Fruit fly (Drosophila melanogaster) whole organism, prepupa: ENCODE results near the gene CG32259.

Experiments used
- Blimp-1 ChIP-seq: fragments of 200-800 bp; sonication (Bioruptor generic); optimal IDR thresholded peaks from 3 replicates; lab custom pipeline; 2017; ENCODE audit warnings: missing biosample characterization, missing genetic modification characterization, mild to moderate bottlenecking, moderate library complexity, missing genetic modification reagents
- CG10631 ChIP-seq: fragments of 200-800 bp; sonication (Bioruptor generic); optimal IDR thresholded peaks from 2 replicates; lab custom pipeline; 2016; ENCODE audit warnings: missing biosample characterization, missing genetic modification characterization
- CG10669 ChIP-seq: fragments of 200-800 bp; sonication (Bioruptor generic); optimal IDR thresholded peaks from 3 replicates; lab custom pipeline; 2018; ENCODE audit warnings: missing biosample characterization, mild to moderate bottlenecking, missing genetic modification characterization, moderate library complexity
- CG11762 ChIP-seq: fragments of 200-800 bp; sonication (Bioruptor generic); optimal IDR thresholded peaks from 3 replicates; lab custom pipeline; 2016; ENCODE audit warnings: missing biosample characterization, missing genetic modification characterization; ENCODE audit not compliant: insufficient read depth
- CG11902 ChIP-seq: fragments of 200-800 bp; sonication (Bioruptor generic); optimal IDR thresholded peaks from 3 replicates; lab custom pipeline; 2016; ENCODE audit warnings: missing biosample characterization, missing genetic modification characterization
- CG15336 ChIP-seq: fragments of 200-800 bp; sonication (Bioruptor generic); IDR thresholded peaks from 2 replicates; pipeline ENCODE4 v1.3.6; 2022; ENCODE audit warnings: missing biosample characterization, missing genetic modification characterization
- CG1621 ChIP-seq: fragments of 200-800 bp; sonication (Bioruptor generic); optimal IDR thresholded peaks from 3 replicates; lab custom pipeline; 2018; ENCODE audit warnings: missing biosample characterization, mild to moderate bottlenecking, missing genetic modification characterization
- CG32006 ChIP-seq: fragments of 200-800 bp; sonication (Bioruptor generic); optimal IDR thresholded peaks from 3 replicates; lab custom pipeline; 2017; ENCODE audit warnings: missing biosample characterization, mild to moderate bottlenecking, missing genetic modification characterization
- CG6163 ChIP-seq: fragments of 200-800 bp; sonication (Bioruptor generic); IDR thresholded peaks from 3 replicates; pipeline ENCODE4 v1.3.6; 2022; ENCODE audit warnings: missing biosample characterization, missing genetic modification characterization
- CG6854 ChIP-seq: fragments of 200-800 bp; sonication (Bioruptor generic); optimal IDR thresholded peaks from 2 replicates; lab custom pipeline; 2017; ENCODE audit warnings: missing biosample characterization, mild to moderate bottlenecking, missing genetic modification characterization
- CG8119 ChIP-seq: fragments of 200-800 bp; sonication (Bioruptor generic); IDR thresholded peaks from 3 replicates; pipeline ENCODE4 v1.3.6; 2022; ENCODE audit warnings: missing biosample characterization, missing genetic modification characterization
- CG8319 ChIP-seq: fragments of 200-800 bp; sonication (Bioruptor generic); optimal IDR thresholded peaks from 3 replicates; lab custom pipeline; 2016; ENCODE audit warnings: missing biosample characterization, missing genetic modification characterization
- Eip75B ChIP-seq: fragments of 200-800 bp; sonication (Bioruptor generic); optimal IDR thresholded peaks from 3 replicates; lab custom pipeline; 2016; ENCODE audit warnings: missing biosample characterization, missing genetic modification characterization
- Eip78C ChIP-seq: fragments of 200-800 bp; sonication (Bioruptor generic); peaks from one replicate; lab custom pipeline; 2016; ENCODE audit warnings: missing biosample characterization, missing genetic modification characterization
- Ets21C ChIP-seq: fragments of 200-800 bp; sonication (Bioruptor generic); optimal IDR thresholded peaks from 3 replicates; lab custom pipeline; 2016; ENCODE audit warnings: missing biosample characterization, missing genetic modification characterization
- Gug ChIP-seq: fragments of 200-800 bp; sonication (Bioruptor generic); IDR thresholded peaks from 2 replicates; pipeline ENCODE4 v1.3.6; 2022; ENCODE audit warnings: missing biosample characterization, missing genetic modification characterization
- Hr38 ChIP-seq: sonication (Bioruptor generic); optimal IDR thresholded peaks from 2 replicates; lab custom pipeline; 2016; ENCODE audit warnings: missing biosample characterization, missing genetic modification characterization
- Hr4 ChIP-seq: fragments of 200-800 bp; sonication (Bioruptor generic); optimal IDR thresholded peaks from 3 replicates; lab custom pipeline; 2016; ENCODE audit warnings: missing biosample characterization, missing genetic modification characterization
- Lpt ChIP-seq: fragments of 200-800 bp; sonication (Bioruptor generic); optimal IDR thresholded peaks from 3 replicates; lab custom pipeline; 2016; ENCODE audit warnings: missing biosample characterization, missing genetic modification characterization
- Met ChIP-seq: fragments of 200-800 bp; sonication (Bioruptor generic); optimal IDR thresholded peaks from 3 replicates; lab custom pipeline; 2016; ENCODE audit warnings: missing biosample characterization, missing genetic modification characterization
- OdsH ChIP-seq: fragments of 200-800 bp; sonication (Bioruptor generic); optimal IDR thresholded peaks from 3 replicates; lab custom pipeline; 2016; ENCODE audit warnings: missing biosample characterization, missing genetic modification characterization
- Smox ChIP-seq: fragments of 200-800 bp; sonication (Bioruptor generic); optimal IDR thresholded peaks from 3 replicates; lab custom pipeline; 2016; ENCODE audit warnings: missing biosample characterization, missing genetic modification characterization
- Sox102F ChIP-seq: fragments of 200-800 bp; sonication (Bioruptor generic); optimal IDR thresholded peaks from 2 replicates; lab custom pipeline; 2016; ENCODE audit warnings: missing biosample characterization, mild to moderate bottlenecking, missing genetic modification characterization
- Sox14 ChIP-seq: fragments of 200-800 bp; sonication (Bioruptor generic); optimal IDR thresholded peaks from 3 replicates; lab custom pipeline; 2016; ENCODE audit warnings: missing biosample characterization, missing genetic modification characterization
- achi ChIP-seq: fragments of 200-800 bp; sonication (Bioruptor generic); optimal IDR thresholded peaks from 3 replicates; lab custom pipeline; 2016; ENCODE audit warnings: missing biosample characterization, missing genetic modification characterization
- acj6 ChIP-seq: fragments of 200-800 bp; sonication (Bioruptor generic); optimal IDR thresholded peaks from 3 replicates; lab custom pipeline; 2016; ENCODE audit warnings: missing biosample characterization, missing genetic modification characterization
- cyc ChIP-seq: fragments of 200-800 bp; sonication (Bioruptor generic); optimal IDR thresholded peaks from 3 replicates; lab custom pipeline; 2016; ENCODE audit warnings: missing biosample characterization, missing genetic modification characterization
- dsx ChIP-seq: fragments of 200-800 bp; optimal IDR thresholded peaks from 3 replicates; lab custom pipeline; 2019; ENCODE audit warnings: missing biosample characterization, mild to moderate bottlenecking, missing genetic modification characterization, moderate library complexity; ENCODE audit not compliant: poor library complexity, severe bottlenecking
- eg ChIP-seq: fragments of 200-800 bp; sonication (Bioruptor generic); IDR thresholded peaks from 3 replicates; pipeline ENCODE4 v1.3.6; 2022; ENCODE audit warnings: missing biosample characterization, missing genetic modification characterization
- esn ChIP-seq: fragments of 200-800 bp; sonication (Bioruptor generic); optimal IDR thresholded peaks from 2 replicates; lab custom pipeline; 2016; ENCODE audit warnings: missing biosample characterization, mild to moderate bottlenecking, missing genetic modification characterization, moderate library complexity
- fd59A ChIP-seq: fragments of 200-800 bp; sonication (Bioruptor generic); optimal IDR thresholded peaks from 2 replicates; lab custom pipeline; 2017; ENCODE audit warnings: missing biosample characterization, mild to moderate bottlenecking, missing genetic modification characterization, missing genetic modification reagents
- lz ChIP-seq: fragments of 200-800 bp; sonication (Bioruptor generic); optimal IDR thresholded peaks from 3 replicates; lab custom pipeline; 2016; ENCODE audit warnings: missing biosample characterization, missing genetic modification characterization
- salr ChIP-seq, 2 experiments: fragments of 200-800 bp; sonication (Bioruptor generic); optimal IDR thresholded peaks; 3 replicates each; lab custom pipeline; 2016 to 2018; ENCODE audit warnings: missing biosample characterization in 2 of 2, missing genetic modification characterization in 2 of 2, mild to moderate bottlenecking in 1 of 2
- ss ChIP-seq, 2 experiments: fragments of 200-800 bp; sonication (Bioruptor generic); optimal IDR thresholded peaks; 2 replicates in 1 of 2; 3 replicates in 1 of 2; lab custom pipeline; 2017 to 2018; ENCODE audit warnings: mild to moderate bottlenecking in 2 of 2, missing biosample characterization in 2 of 2, missing genetic modification characterization in 2 of 2, moderate library complexity in 1 of 2
- svp ChIP-seq: fragments of 200-800 bp; sonication (Bioruptor generic); peaks from one replicate; lab custom pipeline; 2016; ENCODE audit warnings: missing biosample characterization, missing genetic modification characterization
- topi ChIP-seq: fragments of 200-800 bp; sonication (Bioruptor generic); optimal IDR thresholded peaks from 3 replicates; lab custom pipeline; 2016; ENCODE audit warnings: missing biosample characterization, missing genetic modification characterization

CG32259 gene

DNA sequence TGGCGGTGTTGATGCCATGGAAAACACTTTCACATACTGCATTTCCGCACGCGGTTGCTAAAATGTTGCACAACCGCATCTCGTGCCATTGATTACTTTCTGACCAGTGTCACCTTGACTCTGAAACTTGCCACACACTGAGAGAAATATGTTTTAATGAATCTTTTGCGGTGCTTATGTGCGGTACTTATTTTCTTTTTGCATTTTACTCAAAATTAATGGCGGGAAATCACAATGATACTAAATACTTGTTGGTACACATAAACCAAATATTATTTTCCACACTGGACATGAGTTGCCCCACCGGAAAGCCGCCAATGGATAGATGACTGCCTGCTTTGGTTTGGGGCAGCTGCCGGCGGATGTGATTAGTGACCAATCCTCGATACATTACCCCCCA, 12.4 kb upstream of the CG32259 start:
- TF ChIP-seq svp (GFP tag; lab: Kevin White, UChicago): peak; percentile 6
- TF ChIP-seq CG8119 (GFP tag; lab: Robert Waterston, UW): peak; percentile 34; the same call in 2 of the 3 replicates
- peak; percentile 40; the same call in 1 of the 3 replicates for TF ChIP-seq eg (GFP tag; lab: Robert Waterston, UW)
- TF ChIP-seq salr (GFP tag; optimal IDR thresholded peaks at IDR 0.05; lab: Kevin White, UChicago): no peak
- TF ChIP-seq CG15336 (GFP tag; lab: Robert Waterston, UW): peak; percentile 46
- no peak for TF ChIP-seq Lpt (GFP tag; lab: Kevin White, UChicago)
- peak; percentile 72 for TF ChIP-seq Eip78C
- TF ChIP-seq Eip75B (GFP tag; lab: Kevin White, UChicago): no peak
- peak; percentile 47 for TF ChIP-seq CG32006 (GFP tag; lab: Kevin White, UChicago)
- no peak for TF ChIP-seq lz (GFP tag; lab: Kevin White, UChicago)
- TF ChIP-seq Hr4 (GFP tag; lab: Kevin White, UChicago): peak; percentile 63
- peak; percentile 41; the same call in 1 of the 3 replicates for TF ChIP-seq CG6163 (GFP tag; lab: Robert Waterston, UW)

DNA sequence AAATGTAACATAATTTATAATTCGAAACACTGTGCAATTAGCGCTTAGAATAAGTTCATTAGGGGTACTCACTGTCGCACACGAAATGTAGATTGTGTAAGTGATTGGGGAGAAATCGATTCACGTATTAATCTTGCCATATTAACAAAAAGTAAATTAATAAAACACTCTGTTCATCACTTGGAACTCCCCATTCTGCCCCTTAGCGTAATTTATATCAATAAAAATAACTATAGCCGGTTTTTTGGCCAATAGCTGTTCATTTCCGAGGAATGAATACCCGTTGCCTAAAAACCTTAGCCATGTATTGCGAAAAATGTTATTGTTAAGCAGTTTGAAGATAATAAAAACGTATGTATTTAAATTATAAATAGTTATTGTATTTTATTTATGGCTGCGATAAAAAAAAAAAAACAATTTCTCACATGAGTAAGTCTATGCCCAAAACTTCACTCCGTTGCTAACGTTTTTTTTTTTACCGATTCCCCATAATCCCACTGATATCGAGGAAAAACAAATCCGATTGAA, 9.8 kb upstream of the CG32259 start, which contains the start of gene Ugt305A1:
Gene Ugt305A1, plus strand, starts transcription at position 478 of the 528 bp plus-strand sequence.
- no peak for TF ChIP-seq Sox102F
- no peak for TF ChIP-seq Ets21C (GFP tag; lab: Kevin White, UChicago)
- TF ChIP-seq Lpt (GFP tag; lab: Kevin White, UChicago): no peak
- TF ChIP-seq svp (GFP tag; lab: Kevin White, UChicago): peak; percentile 14
- TF ChIP-seq Smox: no peak
- no peak for TF ChIP-seq fd59A (GFP tag; lab: Kevin White, UChicago)
- TF ChIP-seq CG15336 (GFP tag; lab: Robert Waterston, UW): peak; percentile 38; the same call in 1 of the 2 replicates
- TF ChIP-seq CG11762 (GFP tag; lab: Kevin White, UChicago): no peak
- TF ChIP-seq CG6854 (GFP tag; lab: Kevin White, UChicago): no peak
- no peak for TF ChIP-seq CG32006 (GFP tag; lab: Kevin White, UChicago)
- no peak for TF ChIP-seq CG1621
- no peak for TF ChIP-seq CG8319 (GFP tag; lab: Kevin White, UChicago)
- TF ChIP-seq Hr38 (GFP tag; lab: Kevin White, UChicago): no peak
- TF ChIP-seq ss (GFP tag; optimal IDR thresholded peaks at IDR 0.05; lab: Kevin White, UChicago): no peak
- no peak for TF ChIP-seq dsx (GFP tag; lab: Kevin White, UChicago)
- TF ChIP-seq Sox14 (GFP tag; lab: Kevin White, UChicago): no peak
- TF ChIP-seq Eip75B (GFP tag; lab: Kevin White, UChicago): no peak
- peak; percentile 29; the same call in 1 of the 3 replicates for TF ChIP-seq CG8119 (GFP tag; lab: Robert Waterston, UW)
- TF ChIP-seq salr (GFP tag; optimal IDR thresholded peaks at IDR 0.05; lab: Kevin White, UChicago): no peak
- no peak for TF ChIP-seq Met (GFP tag; lab: Kevin White, UChicago)
- TF ChIP-seq achi (GFP tag; lab: Kevin White, UChicago): peak; percentile 17
- TF ChIP-seq topi (GFP tag; lab: Kevin White, UChicago): no peak
- TF ChIP-seq CG11902: no peak
- no peak for TF ChIP-seq acj6 (GFP tag; lab: Kevin White, UChicago)
- no peak for TF ChIP-seq eg (GFP tag; lab: Robert Waterston, UW)
- no peak for TF ChIP-seq Blimp-1 (GFP tag; lab: Kevin White, UChicago)
- no peak for TF ChIP-seq esn (GFP tag; lab: Kevin White, UChicago)
- no peak for TF ChIP-seq cyc (GFP tag; lab: Kevin White, UChicago)
- no peak for TF ChIP-seq OdsH (GFP tag; lab: Kevin White, UChicago)
- TF ChIP-seq CG6163 (GFP tag; lab: Robert Waterston, UW): no peak
- TF ChIP-seq Hr4 (GFP tag; lab: Kevin White, UChicago): peak; percentile 13
- TF ChIP-seq CG10631 (GFP tag; lab: Kevin White, UChicago): no peak
- TF ChIP-seq, all 60 proteins: peak for 5

DNA sequence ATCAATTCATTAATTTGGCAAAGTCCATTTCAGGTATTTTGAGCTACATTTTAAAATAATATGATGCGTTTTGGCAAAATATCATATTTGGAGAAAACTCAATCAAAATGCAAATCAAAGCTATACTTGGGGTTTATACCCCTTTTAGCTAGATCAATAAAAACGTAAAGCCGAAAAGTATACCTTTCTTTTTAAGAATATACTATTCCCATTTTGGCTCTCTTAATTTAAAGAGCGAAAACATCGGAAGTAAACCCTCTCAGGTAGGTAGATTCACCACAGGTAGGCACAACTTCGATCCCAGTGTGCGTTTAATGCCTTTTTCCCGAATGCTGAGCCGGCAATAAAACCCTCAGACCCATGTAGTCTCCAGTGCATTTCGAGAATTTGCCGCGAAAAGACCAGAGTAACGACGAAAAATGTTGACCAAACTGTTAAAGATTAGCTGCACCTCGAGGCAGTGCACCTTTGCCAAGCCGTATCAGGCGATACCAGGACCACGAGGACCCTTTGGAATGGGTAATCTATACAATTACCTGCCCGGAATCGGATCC, 7.2 kb upstream of the CG32259 start, which contains the start of gene dib:
Gene dib, plus strand, starts transcription at position 372 of the 554 bp plus-strand sequence.
- TF ChIP-seq CG11762 (GFP tag; lab: Kevin White, UChicago): no peak
- TF ChIP-seq Ets21C (GFP tag; lab: Kevin White, UChicago): no peak
- no peak for TF ChIP-seq CG1621
- no peak for TF ChIP-seq CG10669
- no peak for TF ChIP-seq Hr4 (GFP tag; lab: Kevin White, UChicago)
- no peak for TF ChIP-seq Gug (GFP tag; lab: Robert Waterston, UW)
- TF ChIP-seq CG8119 (GFP tag; lab: Robert Waterston, UW): no peak
